3 fruit fly cellular contexts compared by ENCODE assay signal in the genomic region with DNA sequence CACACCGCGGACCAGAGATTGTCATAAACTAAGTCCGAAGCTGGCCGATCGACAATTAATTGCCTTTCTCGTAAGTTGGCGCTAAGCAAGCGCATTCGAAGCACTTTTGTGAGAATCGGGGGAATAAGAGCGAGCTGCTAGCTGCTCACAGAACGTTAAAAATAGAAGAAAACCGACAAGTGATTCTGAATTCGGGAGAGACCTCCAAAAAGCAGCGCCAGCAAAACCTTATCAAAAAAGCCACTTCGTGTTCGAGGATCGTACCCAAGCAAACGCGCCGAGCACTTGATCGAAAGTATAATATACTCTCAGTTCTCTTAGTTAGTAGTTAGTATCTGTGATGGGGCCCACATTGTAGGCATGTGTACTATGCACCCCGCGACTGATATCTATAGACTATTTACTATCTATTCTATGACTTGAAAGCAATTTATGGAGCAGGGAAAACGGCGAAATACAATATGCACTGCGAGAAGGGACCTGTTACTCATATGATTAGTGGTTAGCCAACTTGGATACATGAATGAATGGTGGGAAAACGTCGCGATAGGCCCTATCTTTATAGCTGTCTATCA.
TF ChIP-seq lines count a peak whose summit lies in the region.

No protein-coding gene starts in this region.

- TF ChIP-seq CTCF in whole organism, embryonic (GFP tag; optimal IDR thresholded peaks at IDR 0.05; lab: Kevin White, UChicago), result no peak

TF ChIP-seq in whole organism, adult, 20 proteins besides CTCF, POLR2A, EP300 and RAD21:
- TF ChIP-seq cic (GFP tag; optimal IDR thresholded peaks at IDR 0.05; lab: Kevin White, UChicago) (peak; percentile 22), Clk (GFP tag; optimal IDR thresholded peaks at IDR 0.05; lab: Kevin White, UChicago) (no peak)

TF ChIP-seq in whole organism, embryonic, 481 proteins besides CTCF, POLR2A, EP300 and RAD21:
- TF ChIP-seq exex (tag; optimal IDR thresholded peaks at IDR 0.05; lab: Kevin White, UChicago) (peak; percentile 70), lmd (GFP tag; IDR thresholded peaks at IDR 0.05; lab: Robert Waterston, UW) (no peak), CG2199 (GFP tag; IDR thresholded peaks at IDR 0.05; lab: Robert Waterston, UW) (0 out of 3 replicates have a peak, but pooled peaks have one; percentile 57), CG18599 (GFP tag; optimal IDR thresholded peaks at IDR 0.05; lab: Kevin White, UChicago) (peak; percentile 12), Pdp1 (GFP tag; optimal IDR thresholded peaks at IDR 0.05; lab: Kevin White, UChicago) (no peak), Med (GFP tag; lab: Kevin White, UChicago) (peak; percentile 38), sug (tag; optimal IDR thresholded peaks at IDR 0.05; lab: Kevin White, UChicago) (peak; percentile 69), Trl (optimal IDR thresholded peaks at IDR 0.05; lab: Kevin White, UChicago) (peak in 1 of 2 experiments; percentile 2), Trl (GFP tag; optimal IDR thresholded peaks at IDR 0.05; lab: Kevin White, UChicago) (no peak), Deaf1 (tag; optimal IDR thresholded peaks at IDR 0.05; lab: Kevin White, UChicago) (peak; percentile 80), mirr (GFP tag; optimal IDR thresholded peaks at IDR 0.05; lab: Kevin White, UChicago) (peak; percentile 72), CG34376 (GFP tag; optimal IDR thresholded peaks at IDR 0.05; lab: Kevin White, UChicago) (peak; percentile 66), CG13296 (GFP tag; optimal IDR thresholded peaks at IDR 0.05; lab: Kevin White, UChicago) (no peak)

TF ChIP-seq in whole organism, wandering third instar larva, 38 proteins besides CTCF, POLR2A, EP300 and RAD21:
- TF ChIP-seq CG9705 (GFP tag; optimal IDR thresholded peaks at IDR 0.05; lab: Kevin White, UChicago), result no peak
- TF ChIP-seq Hnf4 (GFP tag; optimal IDR thresholded peaks at IDR 0.05; lab: Kevin White, UChicago), result no peak
- TF ChIP-seq psq (GFP tag; optimal IDR thresholded peaks at IDR 0.05; lab: Kevin White, UChicago), result no peak
- TF ChIP-seq dmrt93B (GFP tag; optimal IDR thresholded peaks at IDR 0.05; lab: Kevin White, UChicago), result no peak
- no peak for TF ChIP-seq lola (GFP tag; optimal IDR thresholded peaks at IDR 0.05; lab: Kevin White, UChicago)
- no peak for TF ChIP-seq Rel (GFP tag; optimal IDR thresholded peaks at IDR 0.05; lab: Kevin White, UChicago)
- TF ChIP-seq Rel (tag; optimal IDR thresholded peaks at IDR 0.05; lab: Kevin White, UChicago), result peak; percentile 16
